Worm (Caenorhabditis elegans) whole organism, midembryonic: Measurements from ENCODE around the gene acc-1.

Source experiments
- T22C8.4 ChIP-seq: fragments of 200-800 bp; sonication (Bioruptor generic); IDR thresholded peaks from 2 replicates; pipeline ENCODE4 v1.3.6; 2022; ENCODE audit warnings: missing genetic modification characterization, missing compliant biosample characterization
- cog-1 ChIP-seq: sonication (generic microtip); optimal IDR thresholded peaks from 2 replicates; lab custom pipeline; 2016; ENCODE audit warnings: missing genetic modification characterization, missing compliant biosample characterization
- flt-1 ChIP-seq: fragments of 200-800 bp; sonication (Bioruptor generic); IDR thresholded peaks from 2 replicates; pipeline ENCODE4 v1.3.6; 2022; ENCODE audit warnings: missing genetic modification characterization, missing compliant biosample characterization
- klf-2 ChIP-seq: fragments of 200-800 bp; sonication (Bioruptor generic); conservative IDR thresholded peaks from 2 replicates; pipeline ENCODE4 v1.3.6; 2022; ENCODE audit warnings: missing genetic modification reagents, missing genetic modification characterization, missing compliant biosample characterization
- med-1 ChIP-seq: sonication (generic microtip); optimal IDR thresholded peaks from 2 replicates; lab custom pipeline; 2017; ENCODE audit warnings: missing genetic modification characterization, mild to moderate bottlenecking, missing compliant biosample characterization, antibody characterized with exemption, missing genetic modification reagents; ENCODE audit not compliant: insufficient read depth
- ref-1 ChIP-seq: fragments of 200-800 bp; sonication (Bioruptor generic); conservative IDR thresholded peaks from 2 replicates; pipeline ENCODE4 v1.3.6; 2022; ENCODE audit warnings: missing genetic modification reagents, missing genetic modification characterization, missing compliant biosample characterization
- tab-1 ChIP-seq: fragments of 200-800 bp; sonication (Bioruptor generic); IDR thresholded peaks from 2 replicates; pipeline ENCODE4 v1.3.6; 2022; ENCODE audit warnings: missing genetic modification characterization, missing compliant biosample characterization
- ztf-23 ChIP-seq: fragments of 200-800 bp; sonication (Bioruptor generic); IDR thresholded peaks from 2 replicates; pipeline ENCODE4 v1.3.6; 2022; ENCODE audit warnings: missing genetic modification reagents, missing genetic modification characterization, missing compliant biosample characterization
- ztf-29 ChIP-seq: fragments of 200-800 bp; sonication (Bioruptor generic); IDR thresholded peaks from 2 replicates; pipeline ENCODE4 v1.3.6; 2022; ENCODE audit warnings: missing genetic modification reagents, missing genetic modification characterization, missing compliant biosample characterization

acc-1 gene

DNA sequence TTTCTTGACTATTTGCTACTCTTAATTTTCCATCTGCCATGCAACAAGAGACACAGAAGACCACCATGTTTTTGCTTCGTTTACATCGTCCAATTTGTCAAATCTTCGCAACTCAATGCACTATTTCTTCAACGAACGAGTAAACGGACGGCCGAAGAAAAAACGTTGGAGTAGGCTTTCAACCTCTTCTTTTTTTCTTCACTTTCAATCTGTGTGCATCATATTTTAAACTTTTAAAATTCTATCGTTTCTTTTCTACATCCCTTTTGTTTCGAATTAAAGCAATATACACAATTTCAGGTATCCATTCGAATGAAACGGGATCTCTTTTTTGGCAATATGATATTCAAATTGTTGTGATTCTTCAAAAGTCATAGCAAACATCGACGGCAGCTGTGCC, at the start of gene acc-1:
Gene acc-1 (plus strand): TSS at position 301 of the 400 bp plus-strand sequence.
- no peak for TF ChIP-seq ztf-29 (GFP tag; lab: Robert Waterston, UW)
- TF ChIP-seq ref-1 (GFP tag; lab: Robert Waterston, UW) = no peak
- TF ChIP-seq ztf-23 (GFP tag; lab: Robert Waterston, UW) = no peak
- TF ChIP-seq cog-1 (tag; lab: Kevin White, UChicago) = no peak

DNA sequence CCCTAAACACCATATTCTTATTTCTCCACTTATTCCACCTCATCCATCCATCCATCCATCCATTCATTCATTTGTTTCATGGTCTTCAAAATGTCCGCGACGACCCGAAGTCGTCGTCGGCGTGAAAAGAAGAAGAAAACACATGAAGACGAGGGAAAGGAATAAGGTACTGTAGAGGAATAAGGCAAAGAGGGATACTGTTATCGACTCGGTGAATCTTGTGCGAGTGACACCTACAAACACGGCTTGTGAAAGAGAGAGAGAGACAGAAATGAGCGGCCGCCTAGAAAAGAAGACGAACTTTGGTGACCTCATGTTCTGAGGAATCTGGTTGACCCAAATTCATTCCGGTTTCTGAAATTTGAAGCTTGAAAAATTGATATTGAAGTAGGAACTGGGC, 48.8 kb upstream of the acc-1 start:
- TF ChIP-seq ztf-29 (GFP tag; lab: Robert Waterston, UW) (no peak), ztf-23 (GFP tag; lab: Robert Waterston, UW) (no peak), T22C8.4 (no peak), med-1 (GFP tag; lab: Kevin White, UChicago) (no peak), klf-2 (GFP tag; lab: Robert Waterston, UW) (no peak), ref-1 (GFP tag; lab: Robert Waterston, UW) (no peak), flt-1 (GFP tag; lab: Robert Waterston, UW) (no peak), cog-1 (tag; lab: Kevin White, UChicago) (no peak), tab-1 (no peak)

DNA sequence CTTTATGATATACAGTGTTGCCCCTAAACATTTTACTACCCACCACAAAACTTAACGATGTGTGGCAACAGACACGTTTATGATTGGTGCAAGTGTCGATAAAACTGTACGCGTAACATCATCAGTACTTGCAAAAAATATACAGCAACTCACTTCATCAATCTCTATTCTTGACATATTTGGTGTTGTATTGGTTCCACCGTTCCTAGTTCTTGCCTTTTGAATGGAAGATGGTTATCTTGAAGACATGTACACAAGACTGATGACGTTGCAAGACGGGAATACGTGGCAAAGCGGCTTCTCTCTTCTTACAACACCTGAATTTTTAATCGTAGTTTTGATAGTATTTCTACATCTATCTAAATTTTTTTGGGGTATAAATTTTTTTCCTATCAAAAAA, 46.9 kb upstream of the acc-1 start:
- no peak for TF ChIP-seq ztf-29 (GFP tag; lab: Robert Waterston, UW)

DNA sequence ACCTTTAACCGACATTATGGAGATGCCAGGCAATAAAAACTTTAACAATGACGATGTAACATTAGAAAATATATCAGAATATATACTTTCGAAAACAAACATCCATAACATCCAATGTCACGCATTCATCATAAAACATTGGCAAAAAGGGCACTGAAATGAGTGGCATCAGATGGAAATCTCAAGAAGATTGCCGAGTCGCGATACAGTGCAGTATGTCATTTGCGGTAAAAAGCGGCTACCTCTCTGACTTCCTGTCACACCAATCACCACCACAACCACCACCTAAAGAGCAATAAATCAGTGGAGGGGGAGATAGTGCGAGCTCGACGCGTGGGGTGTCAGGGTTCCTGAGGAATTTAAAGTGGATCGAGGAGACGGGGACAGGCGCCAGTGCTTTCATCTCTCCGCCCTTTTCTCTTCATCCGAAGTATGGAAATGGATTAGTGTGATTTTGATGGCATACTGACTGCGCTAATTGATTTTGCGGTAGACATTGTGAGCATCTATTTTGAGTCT, 44.7 kb upstream of the acc-1 start:
- TF ChIP-seq med-1 (GFP tag; lab: Kevin White, UChicago) = no peak
- no peak for TF ChIP-seq ztf-23 (GFP tag; lab: Robert Waterston, UW)
- no peak for TF ChIP-seq ref-1 (GFP tag; lab: Robert Waterston, UW)
- no peak for TF ChIP-seq tab-1
- no peak for TF ChIP-seq cog-1 (tag; lab: Kevin White, UChicago)

DNA sequence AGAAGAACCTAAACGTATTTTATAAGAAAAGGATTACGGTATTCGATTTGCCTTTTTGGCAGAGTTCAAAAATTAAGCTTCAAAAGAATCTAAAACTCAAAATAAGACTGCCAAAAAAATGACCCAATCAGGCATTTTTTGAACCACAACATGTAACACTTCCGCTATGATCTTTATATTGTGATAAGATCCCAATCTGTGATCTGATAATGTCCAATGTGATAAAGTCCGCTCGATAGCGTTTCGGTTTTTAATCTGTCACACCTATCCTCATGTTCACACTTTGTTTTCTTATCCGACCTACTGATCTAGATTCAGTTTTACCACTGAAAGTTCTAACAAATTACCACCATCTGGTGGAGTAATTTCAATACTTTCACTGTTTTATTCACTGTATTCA, 43.8 kb upstream of the acc-1 start:
- TF ChIP-seq flt-1 (GFP tag; lab: Robert Waterston, UW) = no peak

DNA sequence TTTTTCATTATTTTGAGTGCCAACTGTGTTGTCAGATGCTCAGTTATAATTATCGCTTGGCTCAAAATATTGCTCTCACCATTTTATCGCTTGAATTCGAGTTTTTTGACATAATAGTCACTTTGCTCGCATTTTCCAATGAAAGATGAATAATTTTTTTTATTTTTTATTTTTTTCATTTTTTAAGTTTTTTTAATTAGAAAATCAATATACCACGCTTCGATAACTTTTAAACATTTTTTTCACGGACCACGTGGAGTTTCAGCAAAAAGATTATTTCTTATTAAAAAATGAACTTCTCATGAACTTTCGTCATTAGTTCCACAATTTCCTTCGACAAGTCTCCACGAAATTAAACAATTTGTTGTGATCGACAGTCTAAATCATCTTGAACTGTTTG, 43.2 kb upstream of the acc-1 start, which contains the start of gene elt-1:
Gene elt-1 (plus strand): TSS at position 301 of the 400 bp plus-strand sequence.
- TF ChIP-seq ref-1 (GFP tag; lab: Robert Waterston, UW) = no peak
- no peak for TF ChIP-seq T22C8.4
- TF ChIP-seq ztf-29 (GFP tag; lab: Robert Waterston, UW) = no peak
- TF ChIP-seq tab-1 = no peak
- no peak for TF ChIP-seq klf-2 (GFP tag; lab: Robert Waterston, UW)
- no peak for TF ChIP-seq cog-1 (tag; lab: Kevin White, UChicago)
- TF ChIP-seq ztf-23 (GFP tag; lab: Robert Waterston, UW) = no peak
- TF ChIP-seq flt-1 (GFP tag; lab: Robert Waterston, UW) = no peak

DNA sequence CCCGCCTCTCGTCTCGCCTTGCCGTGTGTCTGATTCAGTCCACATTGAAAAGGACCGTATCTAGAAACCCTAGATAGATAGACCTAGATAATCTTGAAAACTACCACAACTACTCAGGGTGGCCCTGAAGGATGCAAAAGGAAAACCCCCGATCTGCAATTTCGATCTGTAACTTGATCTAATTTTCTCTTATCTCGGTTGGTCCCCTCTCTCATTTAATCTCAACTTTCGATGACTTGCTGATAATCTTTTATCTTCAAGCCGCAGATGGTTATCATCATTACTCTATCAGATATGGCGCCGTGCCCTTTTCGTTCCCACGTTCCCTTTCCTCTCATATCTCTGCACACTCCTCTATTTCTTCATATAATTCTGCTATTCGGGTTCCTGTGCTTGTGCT, 42.3 kb upstream of the acc-1 start:
- TF ChIP-seq tab-1 (no peak), ztf-23 (GFP tag; lab: Robert Waterston, UW) (no peak), cog-1 (tag; lab: Kevin White, UChicago) (no peak), klf-2 (GFP tag; lab: Robert Waterston, UW) (no peak), ztf-29 (GFP tag; lab: Robert Waterston, UW) (no peak), T22C8.4 (no peak)

DNA sequence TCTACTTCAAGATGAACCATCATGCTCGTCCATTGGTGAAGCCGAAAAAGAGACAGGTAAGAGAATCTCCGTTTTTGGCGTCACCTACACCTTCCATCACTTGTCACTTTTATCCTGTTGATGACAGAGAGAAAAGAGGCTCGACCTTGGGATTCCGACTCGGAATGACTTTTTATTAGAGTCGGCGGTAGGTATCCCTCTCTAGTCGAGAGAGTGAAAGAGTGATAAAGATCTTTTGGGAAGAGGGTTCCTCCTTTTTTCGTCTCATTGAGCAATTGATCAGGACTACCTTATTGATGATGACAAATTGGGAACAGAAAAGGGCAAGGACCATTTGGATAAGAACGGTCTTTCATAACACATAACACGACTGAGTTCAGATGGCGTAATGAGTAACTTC, 40.5 kb upstream of the acc-1 start:
- 0 out of 2 replicates have a peak, but pooled peaks have one; percentile 25 for TF ChIP-seq flt-1 (GFP tag; lab: Robert Waterston, UW)
- TF ChIP-seq med-1 (GFP tag; lab: Kevin White, UChicago) = no peak

DNA sequence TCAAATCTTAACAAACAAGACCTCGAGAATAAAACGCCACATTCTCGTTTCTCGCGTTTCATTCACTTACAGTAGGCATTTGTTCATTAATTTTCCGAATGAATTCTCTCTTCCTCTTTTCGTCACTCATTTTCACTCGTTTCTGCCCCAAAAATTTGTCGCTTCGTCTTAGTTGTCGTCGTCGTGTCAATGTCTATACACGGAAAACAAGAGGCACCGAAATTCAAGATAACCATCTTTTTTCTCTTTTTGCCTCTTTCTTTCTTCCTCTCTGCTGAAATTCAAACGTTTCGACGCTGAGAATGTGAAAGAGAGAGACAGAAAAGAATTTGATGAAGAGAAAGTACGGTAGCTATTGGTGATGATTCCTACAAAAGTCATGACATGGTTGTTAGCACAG, 39.8 kb upstream of the acc-1 start:
- TF ChIP-seq T22C8.4 = no peak

DNA sequence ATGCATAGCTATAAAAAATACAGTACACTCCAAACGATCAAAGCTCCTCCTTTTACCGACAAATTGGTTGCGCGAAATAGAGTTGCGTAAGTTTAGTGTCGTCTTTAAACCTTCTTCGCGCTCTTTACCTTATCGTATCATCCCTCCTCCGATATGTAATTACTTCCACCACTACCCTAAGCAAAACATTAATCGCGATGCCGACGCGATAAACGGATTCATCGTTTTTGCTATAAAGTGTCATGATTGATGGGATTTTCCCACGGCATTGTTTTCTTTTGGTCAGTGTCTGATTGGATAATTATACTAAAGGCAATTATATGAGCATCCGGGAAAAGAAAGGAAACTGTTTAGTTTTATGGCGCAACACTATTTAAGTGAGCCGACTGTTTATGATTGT, 39.0 kb upstream of the acc-1 start:
- no peak for TF ChIP-seq cog-1 (tag; lab: Kevin White, UChicago)
- no peak for TF ChIP-seq klf-2 (GFP tag; lab: Robert Waterston, UW)
- no peak for TF ChIP-seq ztf-29 (GFP tag; lab: Robert Waterston, UW)
- TF ChIP-seq ref-1 (GFP tag; lab: Robert Waterston, UW) = no peak
- no peak for TF ChIP-seq T22C8.4
- no peak for TF ChIP-seq ztf-23 (GFP tag; lab: Robert Waterston, UW)
- no peak for TF ChIP-seq med-1 (GFP tag; lab: Kevin White, UChicago)
- TF ChIP-seq flt-1 (GFP tag; lab: Robert Waterston, UW) = no peak
- TF ChIP-seq tab-1 = no peak

DNA sequence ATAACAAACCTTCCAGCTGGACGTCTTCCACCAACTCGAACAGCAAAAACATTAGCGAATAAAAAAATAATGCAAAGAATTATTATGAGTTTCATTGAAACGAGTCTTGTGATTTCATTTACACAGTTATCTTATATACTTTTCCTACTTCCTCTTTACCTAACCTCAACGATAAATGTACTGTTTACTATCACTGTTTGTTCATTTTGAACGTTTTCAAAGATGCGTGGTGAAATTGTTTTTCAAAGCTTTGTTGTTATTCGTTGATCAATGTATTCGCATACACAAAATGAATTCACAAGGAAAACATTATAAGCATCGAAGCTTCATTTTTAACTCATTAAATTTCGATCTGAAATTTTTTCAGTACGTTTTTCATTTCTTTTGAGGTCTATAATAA, 35.6 kb upstream of the acc-1 start, which contains the start of gene W09C2.7:
Gene W09C2.7 (minus strand): TSS at position 101 of the 400 bp plus-strand sequence.
- TF ChIP-seq tab-1 (no peak), klf-2 (GFP tag; lab: Robert Waterston, UW) (no peak), T22C8.4 (no peak), flt-1 (GFP tag; lab: Robert Waterston, UW) (no peak), cog-1 (tag; lab: Kevin White, UChicago) (no peak), med-1 (GFP tag; lab: Kevin White, UChicago) (no peak), ref-1 (GFP tag; lab: Robert Waterston, UW) (no peak), ztf-23 (GFP tag; lab: Robert Waterston, UW) (no peak), ztf-29 (GFP tag; lab: Robert Waterston, UW) (no peak)
